Worm (Caenorhabditis elegans) whole organism, L4 larva: ENCODE measurements around the gene fbxa-27.

Source experiments
- F10B5.3 ChIP-seq: sonication (generic microtip); optimal IDR thresholded peaks from 2 replicates; lab custom pipeline; 2016; ENCODE audit warnings: mild to moderate bottlenecking, missing genetic modification characterization, missing compliant biosample characterization
- T20F7.1 ChIP-seq: fragments of 200-800 bp; sonication (Bioruptor generic); optimal IDR thresholded peaks from 2 replicates; lab custom pipeline; 2018; ENCODE audit warnings: mild to moderate bottlenecking, missing genetic modification characterization, missing compliant biosample characterization
- ZK337.2 ChIP-seq: fragments of 200-800 bp; sonication (Bioruptor generic); IDR thresholded peaks from 2 replicates; pipeline ENCODE4 v1.3.6; 2022; ENCODE audit warnings: missing genetic modification reagents, missing genetic modification characterization, missing compliant biosample characterization
- ZK546.5 ChIP-seq, 2 experiments: sonication (generic microtip); optimal IDR thresholded peaks; 2 replicates each; lab custom pipeline; 2017; ENCODE audit warnings: missing biosample characterization in 2 of 2, missing genetic modification characterization in 2 of 2
- arid-1 ChIP-seq: fragments of 200-800 bp; sonication (Bioruptor generic); conservative IDR thresholded peaks from 2 replicates; pipeline ENCODE4 v1.3.6; 2022; ENCODE audit warnings: missing genetic modification reagents, missing genetic modification characterization, missing compliant biosample characterization
- ceh-82 ChIP-seq: sonication (generic microtip); optimal IDR thresholded peaks from 2 replicates; lab custom pipeline; 2017; ENCODE audit warnings: missing biosample characterization, missing genetic modification characterization
- daf-16 ChIP-seq, 3 experiments: sonication (generic microtip); optimal IDR thresholded peaks; 2 replicates each; lab custom pipeline; 2016 to 2017; ENCODE audit warnings: missing genetic modification characterization in 3 of 3, missing genetic modification reagents in 3 of 3, mild to moderate bottlenecking in 2 of 3, missing compliant biosample characterization in 2 of 3, missing biosample characterization in 1 of 3, moderate library complexity in 1 of 3
- dmd-8 ChIP-seq: fragments of 200-800 bp; sonication (Bioruptor generic); IDR thresholded peaks from 2 replicates; pipeline ENCODE4 v1.3.6; 2022; ENCODE audit warnings: missing genetic modification characterization, missing compliant biosample characterization
- duxl-1 ChIP-seq: sonication (generic microtip); optimal IDR thresholded peaks from 2 replicates; lab custom pipeline; 2016; ENCODE audit warnings: mild to moderate bottlenecking, missing genetic modification characterization, moderate library complexity, missing compliant biosample characterization; ENCODE audit not compliant: poor library complexity
- egl-27 ChIP-seq: sonication (generic microtip); optimal IDR thresholded peaks from 3 replicates; lab custom pipeline; 2017; ENCODE audit warnings: missing biosample characterization, missing genetic modification reagents, missing genetic modification characterization
- egl-43 ChIP-seq: fragments of 200-800 bp; sonication (Bioruptor generic); IDR thresholded peaks from 2 replicates; pipeline ENCODE4 v1.3.6; 2022; ENCODE audit warnings: missing genetic modification reagents, missing genetic modification characterization, missing compliant biosample characterization
- fkh-10 ChIP-seq: fragments of 150-350 bp; optimal IDR thresholded peaks from 2 replicates; lab custom pipeline; 2014; ENCODE audit warnings: missing biosample characterization, missing genetic modification reagents, missing genetic modification characterization
- fos-1 ChIP-seq: fragments of 150-350 bp; optimal IDR thresholded peaks from 2 replicates; lab custom pipeline; 2014; ENCODE audit warnings: missing biosample characterization, missing genetic modification characterization
- hif-1 ChIP-seq, 2 experiments: sonication (generic microtip); optimal IDR thresholded peaks; 2 replicates each; lab custom pipeline; 2016 to 2017; ENCODE audit warnings: missing compliant biosample characterization in 2 of 2, missing genetic modification characterization in 2 of 2, missing genetic modification reagents in 2 of 2, missing genotype in 2 of 2, mild to moderate bottlenecking in 1 of 2
- jun-1 ChIP-seq: fragments of 150-350 bp; optimal IDR thresholded peaks from 2 replicates; lab custom pipeline; 2014; ENCODE audit warnings: missing biosample characterization, missing genetic modification reagents, missing genetic modification characterization
- lim-7 ChIP-seq: fragments of 200-800 bp; sonication (Bioruptor generic); IDR thresholded peaks from 2 replicates; pipeline ENCODE4 v1.3.6; 2022; ENCODE audit warnings: missing genetic modification characterization, missing compliant biosample characterization
- lin-39 ChIP-seq: fragments of 150-350 bp; optimal IDR thresholded peaks from 2 replicates; lab custom pipeline; 2014; ENCODE audit warnings: missing biosample characterization, missing genetic modification reagents, missing genetic modification characterization
- madf-5 ChIP-seq, 2 experiments: fragments of 200-800 bp; sonication (Bioruptor generic); IDR thresholded peaks; 2 replicates each; pipeline ENCODE4 v1.3.6; 2022; ENCODE audit warnings: missing compliant biosample characterization in 2 of 2, missing genetic modification characterization in 2 of 2
- madf-9 ChIP-seq: fragments of 200-800 bp; sonication (Bioruptor generic); conservative IDR thresholded peaks from 2 replicates; pipeline ENCODE4 v1.3.6; 2022; ENCODE audit warnings: missing genetic modification reagents, missing genetic modification characterization, missing compliant biosample characterization
- mdl-1 ChIP-seq, 2 experiments: fragments of 150-350 bp in 1 of 2; sonication (generic microtip) in 1 of 2; optimal IDR thresholded peaks; 2 replicates each; lab custom pipeline; 2014 to 2017; ENCODE audit warnings: missing biosample characterization in 2 of 2, missing genetic modification characterization in 2 of 2
- mdt-29 ChIP-seq: fragments of 200-800 bp; sonication (Bioruptor generic); IDR thresholded peaks from 2 replicates; pipeline ENCODE4 v1.3.6; 2022; ENCODE audit warnings: missing genetic modification reagents, missing genetic modification characterization, missing compliant biosample characterization
- mes-2 ChIP-seq: sonication (generic microtip); optimal IDR thresholded peaks from 2 replicates; lab custom pipeline; 2016; ENCODE audit warnings: missing genotype, mild to moderate bottlenecking, missing genetic modification characterization, missing compliant biosample characterization; ENCODE audit not compliant: poor library complexity, severe bottlenecking
- mxl-2 ChIP-seq: fragments of 200-800 bp; sonication (Bioruptor generic); conservative IDR thresholded peaks from 2 replicates; pipeline ENCODE4 v1.3.6; 2022; ENCODE audit warnings: missing genetic modification reagents, missing genetic modification characterization, missing compliant biosample characterization
- mxl-3 ChIP-seq: fragments of 200-800 bp; sonication (Bioruptor generic); optimal IDR thresholded peaks from 2 replicates; lab custom pipeline; 2018; ENCODE audit warnings: mild to moderate bottlenecking, missing genetic modification characterization, missing compliant biosample characterization
- nhr-237 ChIP-seq: sonication (generic microtip); optimal IDR thresholded peaks from 2 replicates; lab custom pipeline; 2017; ENCODE audit warnings: missing biosample characterization, missing genetic modification characterization
- nhr-25 ChIP-seq: sonication (generic microtip); optimal IDR thresholded peaks from 2 replicates; lab custom pipeline; 2017; ENCODE audit warnings: missing genetic modification characterization, mild to moderate bottlenecking, missing compliant biosample characterization, antibody characterized with exemption, moderate library complexity, borderline replicate concordance; ENCODE audit not compliant: insufficient read depth
- nhr-28 ChIP-seq: fragments of 150-350 bp; optimal IDR thresholded peaks from 2 replicates; lab custom pipeline; 2014; ENCODE audit warnings: missing biosample characterization, missing genetic modification characterization
- nhr-6 ChIP-seq: fragments of 150-350 bp; optimal IDR thresholded peaks from 2 replicates; lab custom pipeline; 2014; ENCODE audit warnings: missing biosample characterization, missing genetic modification characterization
- php-3 ChIP-seq: fragments of 200-800 bp; sonication (Bioruptor generic); IDR thresholded peaks from 2 replicates; pipeline ENCODE4 v1.3.6; 2022; ENCODE audit warnings: missing genetic modification reagents, missing genetic modification characterization, missing compliant biosample characterization
- pqm-1 ChIP-seq: sonication (generic microtip); optimal IDR thresholded peaks from 2 replicates; lab custom pipeline; 2017; ENCODE audit warnings: missing biosample characterization, missing genetic modification characterization
- rbr-2 ChIP-seq: sonication (generic microtip); optimal IDR thresholded peaks from 2 replicates; lab custom pipeline; 2016; ENCODE audit warnings: missing genotype, missing genetic modification characterization, missing compliant biosample characterization
- tra-1 ChIP-seq: fragments of 200-800 bp; sonication (Bioruptor generic); IDR thresholded peaks from 2 replicates; pipeline ENCODE4 v1.3.6; 2022; ENCODE audit warnings: missing genetic modification reagents, missing genetic modification characterization, missing compliant biosample characterization
- vab-7 ChIP-seq: fragments of 200-800 bp; sonication (Bioruptor generic); IDR thresholded peaks from 2 replicates; pipeline ENCODE4 v1.3.6; 2022; ENCODE audit warnings: missing genetic modification reagents, missing genetic modification characterization, missing compliant biosample characterization
- zag-1 ChIP-seq: fragments of 150-350 bp; optimal IDR thresholded peaks from 2 replicates; lab custom pipeline; 2014; ENCODE audit warnings: missing biosample characterization, missing genetic modification characterization
- zfp-3 ChIP-seq: fragments of 200-800 bp; sonication (Bioruptor generic); conservative IDR thresholded peaks from 2 replicates; pipeline ENCODE4 v1.3.6; 2022; ENCODE audit warnings: missing genetic modification reagents, missing genetic modification characterization, missing compliant biosample characterization
- ztf-7 ChIP-seq: fragments of 150-350 bp; optimal IDR thresholded peaks from 2 replicates; lab custom pipeline; 2014; ENCODE audit warnings: missing biosample characterization, missing genetic modification characterization

The fbxa-27 gene

ce11 chrIII:1349313-1349712 lies 6.5 kb downstream of the fbxa-27 start, which contains the start of gene fbxa-25:
Gene fbxa-25, minus strand, starts transcription at chrIII:1349450.
- TF ChIP-seq daf-16 (GFP tag; optimal IDR thresholded peaks at IDR 0.05; lab: Kevin White, UChicago) (no peak), daf-16 (tag; optimal IDR thresholded peaks at IDR 0.05; lab: Kevin White, UChicago) (peak; percentile 29), dmd-8 (GFP tag; lab: Robert Waterston, UW) (no peak), rbr-2 (tag; lab: Kevin White, UChicago) (no peak), mdl-1 (tag; optimal IDR thresholded peaks at IDR 0.05; lab: Kevin White, UChicago) (peak in 1 of 2 experiments; percentile 31), mxl-3 (GFP tag; lab: Kevin White, UChicago) (peak; percentile 30), php-3 (GFP tag; lab: Robert Waterston, UW) (0 out of 2 replicates have a peak, but pooled peaks have one; percentile 48), duxl-1 (tag; lab: Kevin White, UChicago) (no peak), mxl-2 (GFP tag; lab: Robert Waterston, UW) (no peak), tra-1 (GFP tag; lab: Robert Waterston, UW) (no peak), zfp-3 (GFP tag; lab: Robert Waterston, UW) (no peak), nhr-6 (tag; lab: Kevin White, UChicago) (no peak), nhr-237 (tag; lab: Kevin White, UChicago) (no peak), vab-7 (no peak), hif-1 (tag; optimal IDR thresholded peaks at IDR 0.05; lab: Kevin White, UChicago) (peak in 1 of 2 experiments; percentile 20), mes-2 (tag; lab: Kevin White, UChicago) (no peak), nhr-28 (tag; lab: Kevin White, UChicago) (peak; percentile 34), pqm-1 (tag; lab: Kevin White, UChicago) (peak; percentile 64), ztf-7 (tag; lab: Kevin White, UChicago) (no peak)

DNA sequence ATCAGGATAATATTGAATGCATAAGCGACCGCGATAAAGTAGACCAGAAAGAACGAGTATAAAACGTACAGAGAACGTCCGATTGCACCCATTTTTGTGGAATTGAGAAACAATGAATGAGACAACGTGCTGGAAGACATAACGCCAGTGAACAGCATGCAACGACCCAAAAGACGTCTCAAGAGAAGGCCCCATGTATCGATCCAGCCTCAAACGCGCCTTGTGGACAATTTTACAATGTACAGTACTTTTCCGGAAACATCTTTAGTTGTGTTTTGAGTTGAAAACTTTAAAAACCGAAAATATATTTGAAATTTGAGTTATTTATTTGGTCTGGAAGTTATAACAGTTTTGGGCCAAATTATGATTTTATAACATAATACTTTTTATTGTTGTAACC lies 8.0 kb downstream of the fbxa-27 start, which contains the start of gene Y82E9BL.3:
Gene Y82E9BL.3 (minus strand): TSS at position 101 of the 400 bp plus-strand sequence.
- TF ChIP-seq ceh-82 (tag; lab: Kevin White, UChicago) = no peak
- TF ChIP-seq nhr-25 (tag; lab: Kevin White, UChicago) = no peak
- TF ChIP-seq mdt-29 (GFP tag; lab: Robert Waterston, UW) = no peak
- no peak for TF ChIP-seq ZK337.2
- TF ChIP-seq fos-1 (tag; lab: Kevin White, UChicago) = no peak
- TF ChIP-seq jun-1 (tag; lab: Kevin White, UChicago) = no peak
- TF ChIP-seq ZK546.5 (tag; optimal IDR thresholded peaks at IDR 0.05; lab: Kevin White, UChicago) = no peak
- TF ChIP-seq fkh-10 (GFP tag; lab: Kevin White, UChicago) = no peak
- no peak for TF ChIP-seq F10B5.3 (tag; lab: Kevin White, UChicago)
- TF ChIP-seq arid-1 (GFP tag; lab: Robert Waterston, UW) = no peak
- TF ChIP-seq nhr-237 (tag; lab: Kevin White, UChicago) = no peak
- TF ChIP-seq zag-1 (tag; lab: Kevin White, UChicago) = no peak
- TF ChIP-seq madf-5 (GFP tag; IDR thresholded peaks at IDR 0.05; lab: Robert Waterston, UW) = no peak
- TF ChIP-seq mdl-1 (tag; optimal IDR thresholded peaks at IDR 0.05; lab: Kevin White, UChicago) = no peak
- TF ChIP-seq egl-27 = no peak
- no peak for TF ChIP-seq lin-39
- TF ChIP-seq T20F7.1 (GFP tag; lab: Kevin White, UChicago) = no peak

- TF ChIP-seq mxl-2 (GFP tag; lab: Robert Waterston, UW) = no peak
- TF ChIP-seq lim-7 (GFP tag; lab: Robert Waterston, UW) = 0 out of 2 replicates have a peak, but pooled peaks have one; percentile 59
- TF ChIP-seq jun-1 (tag; lab: Kevin White, UChicago) = no peak
- TF ChIP-seq vab-7 = no peak
- no peak for TF ChIP-seq madf-9
- no peak for TF ChIP-seq egl-43
These were observed 11.8 kb downstream of the fbxa-27 start for ce11 chrIII:1354523-1354922.
